Worm (Caenorhabditis elegans) whole organism, young adult: Measurements from ENCODE around the gene C34C12.6.

Source experiments
- B0261.1 ChIP-seq: sonication (generic microtip); optimal IDR thresholded peaks from 2 replicates; lab custom pipeline; 2016; ENCODE audit warnings: mild to moderate bottlenecking, missing genetic modification characterization, moderate library complexity, missing compliant biosample characterization
- C06A6.2 ChIP-seq: fragments of 200-800 bp; sonication (Bioruptor generic); conservative IDR thresholded peaks from 2 replicates; pipeline ENCODE4 v1.3.6; 2022; ENCODE audit warnings: missing genetic modification characterization, missing compliant biosample characterization
- C17E4.6 ChIP-seq: fragments of 200-800 bp; sonication (Bioruptor generic); IDR thresholded peaks from 2 replicates; pipeline ENCODE4 v1.3.6; 2022; ENCODE audit warnings: missing genetic modification reagents, missing genetic modification characterization, missing compliant biosample characterization
- D2030.7 ChIP-seq: fragments of 200-800 bp; sonication (Bioruptor generic); IDR thresholded peaks from 2 replicates; pipeline ENCODE4 v1.3.6; 2022; ENCODE audit warnings: missing genetic modification reagents, missing genetic modification characterization, missing compliant biosample characterization
- F10E7.11 ChIP-seq: sonication (generic microtip); optimal IDR thresholded peaks from 2 replicates; lab custom pipeline; 2017; ENCODE audit warnings: mild to moderate bottlenecking, missing genetic modification characterization, moderate library complexity, missing compliant biosample characterization
- F49E8.2 ChIP-seq: sonication (generic microtip); optimal IDR thresholded peaks from 3 replicates; lab custom pipeline; 2017; ENCODE audit warnings: missing genetic modification characterization, mild to moderate bottlenecking, missing compliant biosample characterization, antibody characterized with exemption, moderate library complexity; ENCODE audit not compliant: insufficient read depth
- F52B5.7 ChIP-seq: sonication (generic microtip); optimal IDR thresholded peaks from 2 replicates; lab custom pipeline; 2016; ENCODE audit warnings: mild to moderate bottlenecking, missing genetic modification characterization, missing compliant biosample characterization
- F57A8.1 ChIP-seq: fragments of 200-800 bp; sonication (Bioruptor generic); optimal IDR thresholded peaks from 2 replicates; lab custom pipeline; 2018; ENCODE audit warnings: mild to moderate bottlenecking, missing genetic modification characterization, moderate library complexity, missing compliant biosample characterization
- T26A5.8 ChIP-seq: sonication (generic microtip); optimal IDR thresholded peaks from 2 replicates; lab custom pipeline; 2016; ENCODE audit warnings: missing genetic modification characterization, missing compliant biosample characterization
- Y53F4B.3 ChIP-seq: fragments of 200-800 bp; sonication (Bioruptor generic); IDR thresholded peaks from 2 replicates; pipeline ENCODE4 v1.3.6; 2022; ENCODE audit warnings: missing genetic modification reagents, missing genetic modification characterization, missing compliant biosample characterization
- Y56A3A.18 ChIP-seq: fragments of 200-800 bp; sonication (Bioruptor generic); IDR thresholded peaks from 2 replicates; pipeline ENCODE4 v1.3.6; 2022; ENCODE audit warnings: missing genetic modification reagents, missing genetic modification characterization, missing compliant biosample characterization
- Y95B8A.8 ChIP-seq: fragments of 200-800 bp; sonication (Bioruptor generic); IDR thresholded peaks from 2 replicates; pipeline ENCODE4 v1.3.6; 2022; ENCODE audit warnings: missing genetic modification reagents, missing genetic modification characterization, missing compliant biosample characterization
- akir-1 ChIP-seq: fragments of 200-800 bp; sonication (Bioruptor generic); optimal IDR thresholded peaks from 2 replicates; lab custom pipeline; 2018; ENCODE audit warnings: mild to moderate bottlenecking, missing genetic modification characterization, moderate library complexity, missing compliant biosample characterization
- ama-1 ChIP-seq, 3 experiments: fragments of 150-350 bp in 1 of 3; sonication (generic microtip) in 2 of 3; optimal IDR thresholded peaks; 2 replicates each; lab custom pipeline; 2014 to 2018; ENCODE audit warnings: missing biosample characterization in 2 of 3, missing genetic modification characterization in 2 of 3, missing genetic modification reagents in 2 of 3
- aptf-3 ChIP-seq: fragments of 200-800 bp; sonication (Bioruptor generic); IDR thresholded peaks from 2 replicates; pipeline ENCODE4 v1.3.6; 2022; ENCODE audit warnings: missing genetic modification characterization, missing compliant biosample characterization
- athp-1 ChIP-seq: sonication (generic microtip); optimal IDR thresholded peaks from 2 replicates; lab custom pipeline; 2017; ENCODE audit warnings: mild to moderate bottlenecking, missing genetic modification characterization, missing compliant biosample characterization
- attf-3 ChIP-seq: fragments of 200-800 bp; sonication (Bioruptor generic); conservative IDR thresholded peaks from 2 replicates; pipeline ENCODE4 v1.3.6; 2022; ENCODE audit warnings: missing genetic modification reagents, missing genetic modification characterization, missing compliant biosample characterization
- attf-5 ChIP-seq: fragments of 200-800 bp; sonication (Bioruptor generic); optimal IDR thresholded peaks from 2 replicates; lab custom pipeline; 2018; ENCODE audit warnings: mild to moderate bottlenecking, missing genetic modification characterization, missing compliant biosample characterization
- attf-6 ChIP-seq: fragments of 200-800 bp; sonication (Bioruptor generic); IDR thresholded peaks from 2 replicates; pipeline ENCODE4 v1.3.6; 2022; ENCODE audit warnings: missing genetic modification reagents, missing genetic modification characterization, missing compliant biosample characterization
- cebp-2 ChIP-seq: fragments of 200-800 bp; sonication (Bioruptor generic); IDR thresholded peaks from 2 replicates; pipeline ENCODE4 v1.3.6; 2022; ENCODE audit warnings: missing genetic modification characterization, missing compliant biosample characterization
- ceh-100 ChIP-seq: fragments of 200-800 bp; sonication (Bioruptor generic); IDR thresholded peaks from 2 replicates; pipeline ENCODE4 v1.3.6; 2022; ENCODE audit warnings: missing genetic modification reagents, missing genetic modification characterization, missing compliant biosample characterization
- ceh-58 ChIP-seq: fragments of 200-800 bp; sonication (Bioruptor generic); IDR thresholded peaks from 2 replicates; pipeline ENCODE4 v1.3.6; 2022; ENCODE audit warnings: missing genetic modification characterization, missing compliant biosample characterization
- dox-1 ChIP-seq: fragments of 200-800 bp; sonication (Bioruptor generic); IDR thresholded peaks from 2 replicates; pipeline ENCODE4 v1.3.6; 2022; ENCODE audit warnings: missing genetic modification reagents, missing genetic modification characterization, missing compliant biosample characterization
- efl-1 ChIP-seq: fragments of 150-350 bp; optimal IDR thresholded peaks from 2 replicates; lab custom pipeline; 2014; ENCODE audit warnings: missing biosample characterization, missing genetic modification reagents, missing genetic modification characterization
- egrh-3 ChIP-seq: fragments of 200-800 bp; sonication (Bioruptor generic); IDR thresholded peaks from 2 replicates; pipeline ENCODE4 v1.3.6; 2022; ENCODE audit warnings: missing genetic modification reagents, missing genetic modification characterization, missing compliant biosample characterization
- him-1 ChIP-seq: sonication (generic microtip); optimal IDR thresholded peaks from 2 replicates; lab custom pipeline; 2016; ENCODE audit warnings: missing genotype, missing genetic modification reagents, missing genetic modification characterization, missing compliant biosample characterization
- hlh-26 ChIP-seq: fragments of 200-800 bp; sonication (Bioruptor generic); conservative IDR thresholded peaks from 2 replicates; pipeline ENCODE4 v1.3.6; 2022; ENCODE audit warnings: missing genetic modification reagents, missing genetic modification characterization, missing compliant biosample characterization
- hmg-1.2 ChIP-seq: fragments of 200-800 bp; sonication (Bioruptor generic); IDR thresholded peaks from 2 replicates; pipeline ENCODE4 v1.3.6; 2022; ENCODE audit warnings: missing genetic modification reagents, missing genetic modification characterization, missing compliant biosample characterization
- let-607 ChIP-seq, 2 experiments: fragments of 200-800 bp in 1 of 2; sonication (Bioruptor generic) in 1 of 2; sonication (generic microtip) in 1 of 2; optimal IDR thresholded peaks; 2 replicates each; lab custom pipeline; 2016 to 2018; ENCODE audit warnings: mild to moderate bottlenecking in 2 of 2, missing compliant biosample characterization in 2 of 2, missing genetic modification characterization in 2 of 2, moderate library complexity in 2 of 2, missing genotype in 1 of 2
- lin-40 ChIP-seq: sonication (generic microtip); optimal IDR thresholded peaks from 2 replicates; lab custom pipeline; 2016; ENCODE audit warnings: missing genetic modification characterization, mild to moderate bottlenecking, missing compliant biosample characterization, missing genotype, missing genetic modification reagents
- madf-10 ChIP-seq: sonication (generic microtip); optimal IDR thresholded peaks from 2 replicates; lab custom pipeline; 2016; ENCODE audit warnings: mild to moderate bottlenecking, missing genetic modification characterization, missing compliant biosample characterization
- madf-6 ChIP-seq: fragments of 200-800 bp; sonication (Bioruptor generic); IDR thresholded peaks from 2 replicates; pipeline ENCODE4 v1.3.6; 2022; ENCODE audit warnings: missing genetic modification reagents, missing genetic modification characterization, missing compliant biosample characterization
- mes-4 ChIP-seq: sonication (generic microtip); optimal IDR thresholded peaks from 2 replicates; lab custom pipeline; 2016; ENCODE audit warnings: missing genotype, missing genetic modification characterization, missing compliant biosample characterization
- nfya-1 ChIP-seq: sonication (generic microtip); optimal IDR thresholded peaks from 2 replicates; lab custom pipeline; 2017; ENCODE audit warnings: antibody characterized with exemption, missing compliant biosample characterization, missing genetic modification characterization, borderline replicate concordance; ENCODE audit not compliant: insufficient read depth
- nfya-2 ChIP-seq: fragments of 200-800 bp; sonication (Bioruptor generic); IDR thresholded peaks from 2 replicates; pipeline ENCODE4 v1.3.6; 2022; ENCODE audit warnings: missing genetic modification reagents, missing genetic modification characterization, missing compliant biosample characterization
- nhr-80 ChIP-seq: sonication (generic microtip); optimal IDR thresholded peaks from 2 replicates; lab custom pipeline; 2016; ENCODE audit warnings: missing genetic modification characterization, missing compliant biosample characterization
- pha-4 ChIP-seq: fragments of 150-350 bp; sonication (generic microtip); optimal IDR thresholded peaks from 2 replicates; lab custom pipeline; 2014; ENCODE audit warnings: missing biosample characterization, missing genetic modification reagents, missing genetic modification characterization
- repo-1 ChIP-seq: sonication (generic microtip); optimal IDR thresholded peaks from 2 replicates; lab custom pipeline; 2017; ENCODE audit warnings: mild to moderate bottlenecking, missing genetic modification characterization, missing compliant biosample characterization
- sdz-38 ChIP-seq: sonication (generic microtip); optimal IDR thresholded peaks from 2 replicates; lab custom pipeline; 2016; ENCODE audit warnings: missing genotype, missing genetic modification characterization, missing compliant biosample characterization
- somi-1 ChIP-seq: fragments of 200-800 bp; sonication (Bioruptor generic); optimal IDR thresholded peaks from 2 replicates; lab custom pipeline; 2018; ENCODE audit warnings: mild to moderate bottlenecking, missing genetic modification characterization, missing compliant biosample characterization
- tbp1 ChIP-seq: fragments of 200-800 bp; sonication (Bioruptor generic); optimal IDR thresholded peaks from 2 replicates; lab custom pipeline; 2018; ENCODE audit warnings: mild to moderate bottlenecking, missing genetic modification characterization, missing compliant biosample characterization
- unc-62 ChIP-seq: fragments of 150-350 bp; optimal IDR thresholded peaks from 2 replicates; lab custom pipeline; 2014; ENCODE audit warnings: missing biosample characterization, missing genetic modification reagents, missing genetic modification characterization
- zim-3 ChIP-seq: sonication (generic microtip); optimal IDR thresholded peaks from 2 replicates; lab custom pipeline; 2017; ENCODE audit warnings: mild to moderate bottlenecking, missing genetic modification characterization, moderate library complexity, missing compliant biosample characterization
- ztf-25 ChIP-seq: fragments of 200-800 bp; sonication (Bioruptor generic); IDR thresholded peaks from 2 replicates; pipeline ENCODE4 v1.3.6; 2022; ENCODE audit warnings: missing genetic modification reagents, missing genetic modification characterization, missing compliant biosample characterization
- ztf-28 ChIP-seq: fragments of 200-800 bp; sonication (Bioruptor generic); IDR thresholded peaks from 2 replicates; pipeline ENCODE4 v1.3.6; 2022; ENCODE audit warnings: missing genetic modification reagents, missing genetic modification characterization, missing compliant biosample characterization
- ztf-3 ChIP-seq: fragments of 200-800 bp; sonication (Bioruptor generic); optimal IDR thresholded peaks from 2 replicates; lab custom pipeline; 2018; ENCODE audit warnings: mild to moderate bottlenecking, missing genetic modification characterization, missing compliant biosample characterization
- ztf-6 ChIP-seq: fragments of 200-800 bp; sonication (Bioruptor generic); IDR thresholded peaks from 2 replicates; pipeline ENCODE4 v1.3.6; 2022; ENCODE audit warnings: missing genetic modification reagents, missing genetic modification characterization, missing compliant biosample characterization

The C34C12.6 gene

ce11 chrIII:3529744-3530208, 47.4 kb downstream of the C34C12.6 start, which contains the start of gene pitp-1:
pitp-1 (minus strand) TSS chrIII:3529794.
- no peak for TF ChIP-seq attf-6 (GFP tag; lab: Robert Waterston, UW)
- TF ChIP-seq egrh-3 (GFP tag; lab: Robert Waterston, UW): no peak
- no peak for TF ChIP-seq let-607 (tag; optimal IDR thresholded peaks at IDR 0.05; lab: Kevin White, UChicago)
- TF ChIP-seq nfya-1: no peak
- TF ChIP-seq tbp1 (GFP tag; lab: Kevin White, UChicago): no peak
- peak; percentile 75 for TF ChIP-seq nhr-80 (tag; lab: Kevin White, UChicago)
- no peak for TF ChIP-seq F10E7.11 (tag; lab: Kevin White, UChicago)
- no peak for TF ChIP-seq pha-4 (tag; lab: Kevin White, UChicago)
- peak; percentile 41 for TF ChIP-seq unc-62 (GFP tag; lab: Kevin White, UChicago)
- no peak for TF ChIP-seq ceh-58
- TF ChIP-seq attf-5 (GFP tag; lab: Kevin White, UChicago): no peak
- no peak for TF ChIP-seq Y56A3A.18 (GFP tag; lab: Robert Waterston, UW)
- TF ChIP-seq athp-1 (tag; lab: Kevin White, UChicago): no peak
- no peak for TF ChIP-seq cebp-2
- no peak for TF ChIP-seq somi-1
- TF ChIP-seq hlh-26 (GFP tag; lab: Robert Waterston, UW): no peak

ce11 chrIII:3532035-3532434, 49.6 kb downstream of the C34C12.6 start:
- TF ChIP-seq ztf-28 (GFP tag; lab: Robert Waterston, UW) (no peak), aptf-3 (GFP tag; lab: Robert Waterston, UW) (no peak), cebp-2 (no peak), unc-62 (GFP tag; lab: Kevin White, UChicago) (peak; percentile 55), ceh-100 (GFP tag; lab: Robert Waterston, UW) (no peak), him-1 (tag; lab: Kevin White, UChicago) (no peak), attf-5 (GFP tag; lab: Kevin White, UChicago) (peak; percentile 28), sdz-38 (tag; lab: Kevin White, UChicago) (no peak), T26A5.8 (tag; lab: Kevin White, UChicago) (no peak), ztf-3 (GFP tag; lab: Kevin White, UChicago) (no peak), hlh-26 (GFP tag; lab: Robert Waterston, UW) (no peak), ceh-58 (no peak), efl-1 (GFP tag; lab: Kevin White, UChicago) (no peak), B0261.1 (tag; lab: Kevin White, UChicago) (no peak), ztf-25 (GFP tag; lab: Robert Waterston, UW) (no peak), lin-40 (tag; lab: Kevin White, UChicago) (peak; percentile 41), mes-4 (tag; lab: Kevin White, UChicago) (no peak), C17E4.6 (GFP tag; lab: Robert Waterston, UW) (no peak), ama-1 (optimal IDR thresholded peaks at IDR 0.05; lab: Kevin White, UChicago) (no peak), ama-1 (GFP tag; optimal IDR thresholded peaks at IDR 0.05; lab: Kevin White, UChicago) (no peak), egrh-3 (GFP tag; lab: Robert Waterston, UW) (no peak), pha-4 (tag; lab: Kevin White, UChicago) (no peak), F49E8.2 (tag; lab: Kevin White, UChicago) (no peak), D2030.7 (no peak), dox-1 (GFP tag; lab: Robert Waterston, UW) (no peak), ztf-6 (no peak), hmg-1.2 (GFP tag; lab: Robert Waterston, UW) (peak; percentile 89), F57A8.1 (GFP tag; lab: Kevin White, UChicago) (no peak), madf-6 (GFP tag; lab: Robert Waterston, UW) (no peak), nfya-2 (GFP tag; lab: Robert Waterston, UW) (no peak), akir-1 (no peak), C06A6.2 (GFP tag; lab: Robert Waterston, UW) (no peak), zim-3 (tag; lab: Kevin White, UChicago) (no peak), madf-10 (tag; lab: Kevin White, UChicago) (no peak), repo-1 (tag; lab: Kevin White, UChicago) (no peak), F52B5.7 (no peak), Y95B8A.8 (no peak), attf-3 (GFP tag; lab: Robert Waterston, UW) (no peak), Y53F4B.3 (GFP tag; lab: Robert Waterston, UW) (no peak)
